Fruit fly (Drosophila melanogaster) whole organism, embryonic: ENCODE data around the gene ppk30.

Experiments used
- ATbp ChIP-seq: fragments of 200-800 bp; sonication (Bioruptor generic); optimal IDR thresholded peaks from 2 replicates; lab custom pipeline; 2017; ENCODE audit warnings: missing biosample characterization, mild to moderate bottlenecking, missing genetic modification characterization, missing genetic modification reagents
- BEAF-32 ChIP-seq: fragments of 200-800 bp; sonication (Bioruptor generic); optimal IDR thresholded peaks from 3 replicates; lab custom pipeline; 2017; ENCODE audit warnings: missing biosample characterization, missing genetic modification characterization, mild to moderate bottlenecking, moderate library complexity, missing genetic modification reagents
- BtbVII ChIP-seq: fragments of 200-800 bp; sonication (Bioruptor generic); optimal IDR thresholded peaks from 3 replicates; lab custom pipeline; 2017; ENCODE audit warnings: missing biosample characterization, mild to moderate bottlenecking, missing genetic modification characterization
- CG11696 ChIP-seq: fragments of 200-800 bp; sonication (Bioruptor generic); IDR thresholded peaks from 2 replicates; pipeline ENCODE4 v1.3.6; 2022; ENCODE audit warnings: missing biosample characterization, missing genetic modification characterization
- CG13624 ChIP-seq: fragments of 200-800 bp; sonication (Bioruptor generic); optimal IDR thresholded peaks from 2 replicates; lab custom pipeline; 2016; ENCODE audit warnings: missing biosample characterization, missing genetic modification characterization
- CG15479 ChIP-seq: fragments of 200-800 bp; sonication (Bioruptor generic); optimal IDR thresholded peaks from 3 replicates; lab custom pipeline; 2019; ENCODE audit warnings: missing biosample characterization, mild to moderate bottlenecking, missing genetic modification characterization, moderate library complexity
- CG17361 ChIP-seq: fragments of 200-800 bp; sonication (Bioruptor generic); IDR thresholded peaks from 3 replicates; pipeline ENCODE4 v1.3.6; 2022; ENCODE audit warnings: missing biosample characterization, missing genetic modification characterization
- CG18262 ChIP-seq: fragments of 200-800 bp; optimal IDR thresholded peaks from 3 replicates; lab custom pipeline; 2019; ENCODE audit warnings: missing biosample characterization, mild to moderate bottlenecking, missing genetic modification characterization, moderate library complexity
- CG18619 ChIP-seq: fragments of 200-800 bp; sonication (Bioruptor generic); optimal IDR thresholded peaks from 3 replicates; lab custom pipeline; 2017; ENCODE audit warnings: missing biosample characterization, mild to moderate bottlenecking, missing genetic modification characterization
- CG3163 ChIP-seq: fragments of 200-800 bp; sonication (Bioruptor generic); optimal IDR thresholded peaks from 3 replicates; lab custom pipeline; 2016; ENCODE audit warnings: missing biosample characterization, missing genetic modification characterization
- CG3726 ChIP-seq: fragments of 200-800 bp; sonication (Bioruptor generic); IDR thresholded peaks from 3 replicates; pipeline ENCODE4, ENCODE4 v1.3.6; 2022; ENCODE audit warnings: missing biosample characterization, missing genetic modification characterization
- CG4707 ChIP-seq: fragments of 200-800 bp; sonication (Bioruptor generic); optimal IDR thresholded peaks from 2 replicates; lab custom pipeline; 2018; ENCODE audit warnings: missing biosample characterization, mild to moderate bottlenecking, missing genetic modification characterization, moderate library complexity
- CG5953 ChIP-seq: fragments of 200-800 bp; sonication (Bioruptor generic); IDR thresholded peaks from 2 replicates; pipeline ENCODE4 v1.3.6; 2022; ENCODE audit warnings: missing biosample characterization, missing genetic modification characterization
- CG6254 ChIP-seq: fragments of 200-800 bp; sonication (Bioruptor generic); optimal IDR thresholded peaks from 3 replicates; lab custom pipeline; 2017; ENCODE audit warnings: mild to moderate bottlenecking, missing biosample characterization, missing genetic modification reagents, missing genetic modification characterization
- CG7745 ChIP-seq: fragments of 200-800 bp; sonication (Bioruptor generic); optimal IDR thresholded peaks from 2 replicates; lab custom pipeline; 2018; ENCODE audit warnings: missing biosample characterization, mild to moderate bottlenecking, missing genetic modification characterization, moderate library complexity
- CG7786 ChIP-seq: fragments of 200-800 bp; sonication (Bioruptor generic); optimal IDR thresholded peaks from 2 replicates; lab custom pipeline; 2016; ENCODE audit warnings: missing biosample characterization, missing genetic modification characterization
- CG7963 ChIP-seq: fragments of 200-800 bp; sonication (Bioruptor generic); IDR thresholded peaks from 3 replicates; pipeline ENCODE4 v1.3.6; 2022; ENCODE audit warnings: missing biosample characterization, missing genetic modification characterization; ENCODE audit not compliant: partially characterized antibody
- CG8359 ChIP-seq: fragments of 200-800 bp; sonication (Bioruptor generic); optimal IDR thresholded peaks from 2 replicates; lab custom pipeline; 2017; ENCODE audit warnings: missing biosample characterization, mild to moderate bottlenecking, missing genetic modification characterization, borderline replicate concordance
- CG8765 ChIP-seq: fragments of 200-800 bp; sonication (Bioruptor generic); IDR thresholded peaks from 2 replicates; pipeline ENCODE4 v1.3.6; 2022; ENCODE audit warnings: missing biosample characterization, missing genetic modification characterization
- D19B ChIP-seq: fragments of 200-800 bp; sonication (Bioruptor generic); optimal IDR thresholded peaks from 2 replicates; lab custom pipeline; 2017; ENCODE audit warnings: missing biosample characterization, mild to moderate bottlenecking, missing genetic modification characterization
- Dad ChIP-seq: fragments of 200-800 bp; sonication (Bioruptor generic); optimal IDR thresholded peaks from 3 replicates; lab custom pipeline; 2016; ENCODE audit warnings: missing biosample characterization, missing genetic modification characterization
- Doc2 ChIP-seq: fragments of 200-800 bp; sonication (Bioruptor generic); IDR thresholded peaks from 2 replicates; pipeline ENCODE4 v1.3.6; 2022; ENCODE audit warnings: missing biosample characterization, missing genetic modification characterization
- HLH3B ChIP-seq: fragments of 200-800 bp; sonication (Bioruptor generic); IDR thresholded peaks from 2 replicates; pipeline ENCODE4 v1.3.6; 2022; ENCODE audit warnings: missing biosample characterization, missing genetic modification characterization
- Hr78 ChIP-seq, 2 experiments: fragments of 200-800 bp in 1 of 2; fragments of >200 bp in 1 of 2; sonication (Bioruptor generic) in 1 of 2; optimal IDR thresholded peaks; 2 replicates each; lab custom pipeline; 2017 to 2019; ENCODE audit warnings: missing biosample characterization in 2 of 2, missing genetic modification characterization in 2 of 2, mild to moderate bottlenecking in 1 of 2, moderate library complexity in 1 of 2
- Optix ChIP-seq: fragments of 200-800 bp; sonication (Bioruptor generic); IDR thresholded peaks from 3 replicates; pipeline ENCODE4 v1.3.6; 2022; ENCODE audit warnings: missing biosample characterization, missing genetic modification characterization
- Rfx ChIP-seq: fragments of 200-800 bp; sonication (Bioruptor generic); IDR thresholded peaks from 2 replicates; pipeline ENCODE4 v1.3.6; 2022; ENCODE audit warnings: missing biosample characterization, missing genetic modification characterization
- Side ChIP-seq: fragments of 200-800 bp; sonication (Bioruptor generic); optimal IDR thresholded peaks from 2 replicates; lab custom pipeline; 2016; ENCODE audit warnings: missing biosample characterization, missing genetic modification characterization
- Spps ChIP-seq: fragments of 200-800 bp; sonication (Bioruptor generic); optimal IDR thresholded peaks from 2 replicates; lab custom pipeline; 2018; ENCODE audit warnings: missing biosample characterization, mild to moderate bottlenecking, missing genetic modification characterization
- Xrp1 ChIP-seq: fragments of 200-800 bp; sonication (Bioruptor generic); IDR thresholded peaks from 2 replicates; pipeline ENCODE4 v1.3.6; 2022; ENCODE audit warnings: missing biosample characterization, missing genetic modification characterization
- bcd ChIP-seq: fragments of 200-800 bp; sonication (Bioruptor generic); optimal IDR thresholded peaks from 2 replicates; lab custom pipeline; 2017; ENCODE audit warnings: missing biosample characterization, mild to moderate bottlenecking, missing genetic modification characterization
- btn ChIP-seq: fragments of 200-800 bp; sonication (Bioruptor generic); optimal IDR thresholded peaks from 2 replicates; lab custom pipeline; 2016; ENCODE audit warnings: missing biosample characterization, missing genetic modification characterization
- cad ChIP-seq: fragments of >200 bp; optimal IDR thresholded peaks from 2 replicates; lab custom pipeline; 2017; ENCODE audit warnings: missing biosample characterization, missing genetic modification characterization
- cato ChIP-seq: fragments of 200-800 bp; sonication (Bioruptor generic); optimal IDR thresholded peaks from 2 replicates; lab custom pipeline; 2016; ENCODE audit warnings: missing biosample characterization, missing genetic modification characterization, borderline replicate concordance
- cwo ChIP-seq: fragments of 200-800 bp; sonication (Bioruptor generic); optimal IDR thresholded peaks from 3 replicates; lab custom pipeline; 2017; ENCODE audit warnings: missing biosample characterization, missing genetic modification characterization, mild to moderate bottlenecking, moderate library complexity, missing genetic modification reagents
- dmrt99B ChIP-seq: fragments of 200-800 bp; sonication (Bioruptor generic); optimal IDR thresholded peaks from 2 replicates; lab custom pipeline; 2018; ENCODE audit warnings: missing biosample characterization, mild to moderate bottlenecking, missing genetic modification characterization, moderate library complexity
- esg ChIP-seq: fragments of 200-800 bp; sonication (Bioruptor generic); conservative IDR thresholded peaks from 2 replicates; pipeline ENCODE4 v1.3.6; 2022; ENCODE audit warnings: missing biosample characterization, missing genetic modification characterization
- fd64A ChIP-seq: fragments of 200-800 bp; sonication (Bioruptor generic); optimal IDR thresholded peaks from 3 replicates; lab custom pipeline; 2018; ENCODE audit warnings: missing biosample characterization, mild to moderate bottlenecking, missing genetic modification characterization
- gcm2 ChIP-seq: fragments of 200-800 bp; sonication (Bioruptor generic); optimal IDR thresholded peaks from 2 replicates; lab custom pipeline; 2016; ENCODE audit warnings: missing biosample characterization, missing genetic modification characterization
- hkb ChIP-seq, 2 experiments: fragments of 200-800 bp in 1 of 2; fragments of >200 bp in 1 of 2; sonication (Bioruptor generic) in 1 of 2; IDR thresholded peaks in 1 of 2; optimal IDR thresholded peaks in 1 of 2; 2 replicates each; pipeline versions ENCODE4 v1.3.6 to Lab custom; 2017 to 2022; ENCODE audit warnings: missing biosample characterization in 1 of 2, missing genetic modification characterization in 1 of 2
- insv ChIP-seq, 2 experiments: fragments of 200-800 bp; sonication (Bioruptor generic); optimal IDR thresholded peaks; 3 replicates each; lab custom pipeline; 2016 to 2018; ENCODE audit warnings: missing biosample characterization in 2 of 2, missing genetic modification characterization in 2 of 2
- jigr1 ChIP-seq: fragments of 200-800 bp; sonication (Bioruptor generic); IDR thresholded peaks from 3 replicates; pipeline ENCODE4 v1.3.6; 2022; ENCODE audit warnings: missing biosample characterization, missing genetic modification characterization
- lmd ChIP-seq: fragments of 200-800 bp; sonication (Bioruptor generic); IDR thresholded peaks from 2 replicates; pipeline ENCODE4 v1.3.6; 2022; ENCODE audit warnings: missing biosample characterization, missing genetic modification characterization
- maf-S ChIP-seq: fragments of 200-800 bp; sonication (Bioruptor generic); optimal IDR thresholded peaks from 2 replicates; lab custom pipeline; 2016; ENCODE audit warnings: missing biosample characterization, missing genetic modification characterization
- mirr ChIP-seq: fragments of 200-800 bp; sonication (Bioruptor generic); optimal IDR thresholded peaks from 3 replicates; lab custom pipeline; 2018; ENCODE audit warnings: missing biosample characterization, mild to moderate bottlenecking, missing genetic modification characterization
- shn ChIP-seq: fragments of 200-800 bp; sonication (Bioruptor generic); optimal IDR thresholded peaks from 3 replicates; lab custom pipeline; 2016; ENCODE audit warnings: missing biosample characterization, missing genetic modification characterization
- sr ChIP-seq: fragments of 200-800 bp; sonication (Bioruptor generic); IDR thresholded peaks from 3 replicates; pipeline ENCODE4 v1.3.6; 2022; ENCODE audit warnings: missing biosample characterization, missing genetic modification characterization
- toy ChIP-seq: fragments of 200-800 bp; sonication (Bioruptor generic); IDR thresholded peaks from 2 replicates; pipeline ENCODE4 v1.3.6; 2022; ENCODE audit warnings: missing biosample characterization, missing genetic modification characterization
- twi ChIP-seq: fragments of 200-800 bp; optimal IDR thresholded peaks from 2 replicates; lab custom pipeline; 2019; ENCODE audit warnings: missing biosample characterization, mild to moderate bottlenecking, missing genetic modification characterization, moderate library complexity
- unpg ChIP-seq: fragments of 200-800 bp; sonication (Bioruptor generic); optimal IDR thresholded peaks from 3 replicates; lab custom pipeline; 2018; ENCODE audit warnings: missing biosample characterization, mild to moderate bottlenecking, missing genetic modification characterization, moderate library complexity

The ppk30 gene

dm6 chr3R:29716782-29717317 is 47.9 kb downstream of the ppk30 start, which contains the start of gene Obp99b (continued):
- peak; percentile 80 for TF ChIP-seq unpg (GFP tag; lab: Kevin White, UChicago)
- peak; percentile 83 for TF ChIP-seq CG8359
- TF ChIP-seq fd64A (GFP tag; lab: Kevin White, UChicago), result peak; percentile 87
- peak; percentile 55 for TF ChIP-seq CG7786 (GFP tag; lab: Kevin White, UChicago)
- TF ChIP-seq cato, result peak; percentile 41
- TF ChIP-seq esg (GFP tag; lab: Robert Waterston, UW), result peak; percentile 50
- 0 out of 2 replicates have a peak, but pooled peaks have one; percentile 34 for TF ChIP-seq Doc2 (GFP tag; lab: Robert Waterston, UW)
- peak; percentile 47 for TF ChIP-seq maf-S (GFP tag; lab: Kevin White, UChicago)
- TF ChIP-seq hkb (optimal IDR thresholded peaks at IDR 0.05; lab: Kevin White, UChicago), result no peak
- peak; percentile 78 for TF ChIP-seq hkb (GFP tag; IDR thresholded peaks at IDR 0.05; lab: Robert Waterston, UW)
- TF ChIP-seq insv (GFP tag; optimal IDR thresholded peaks at IDR 0.05; lab: Kevin White, UChicago), result peak in 1 of 2 experiments; percentile 43
- TF ChIP-seq CG3163 (GFP tag; lab: Kevin White, UChicago), result peak; percentile 20
- TF ChIP-seq toy (GFP tag; lab: Robert Waterston, UW), result no peak
- peak; percentile 39; the same call in 2 of the 3 replicates for TF ChIP-seq CG17361 (GFP tag; lab: Robert Waterston, UW)
- peak; percentile 88 for TF ChIP-seq mirr
- no peak for TF ChIP-seq cwo
- TF ChIP-seq CG4707 (GFP tag; lab: Kevin White, UChicago), result peak; percentile 82
- peak; percentile 73 for TF ChIP-seq CG18619 (GFP tag; lab: Kevin White, UChicago)
- no peak for TF ChIP-seq CG7963
- no peak for TF ChIP-seq cad
- peak; percentile 35 for TF ChIP-seq gcm2 (GFP tag; lab: Kevin White, UChicago)
- TF ChIP-seq sr (GFP tag; lab: Robert Waterston, UW), result peak; percentile 73; the same call in 2 of the 3 replicates
- TF ChIP-seq Side (GFP tag; lab: Kevin White, UChicago), result peak; percentile 82
- peak; percentile 89 for TF ChIP-seq shn (GFP tag; lab: Kevin White, UChicago)
- peak; percentile 73 for TF ChIP-seq Xrp1 (GFP tag; lab: Robert Waterston, UW)
- peak; percentile 49 for TF ChIP-seq CG7745 (tag; lab: Kevin White, UChicago)
- peak; percentile 73 for TF ChIP-seq CG13624 (GFP tag; lab: Kevin White, UChicago)
- TF ChIP-seq Rfx (GFP tag; lab: Robert Waterston, UW), result peak; percentile 91
- peak; percentile 79 for TF ChIP-seq bcd (GFP tag; lab: Kevin White, UChicago)
- TF ChIP-seq CG8765 (GFP tag; lab: Robert Waterston, UW), result no peak; the same call in 1 of the 2 replicates
- peak; percentile 79 for TF ChIP-seq BtbVII (GFP tag; lab: Kevin White, UChicago)
- peak; percentile 74; the same call in 1 of the 2 replicates for TF ChIP-seq CG5953 (GFP tag; lab: Robert Waterston, UW)
- no peak for TF ChIP-seq jigr1 (GFP tag; lab: Robert Waterston, UW)
- peak; percentile 55 for TF ChIP-seq Spps (tag; lab: Kevin White, UChicago)
- TF ChIP-seq btn (GFP tag; lab: Kevin White, UChicago), result peak; percentile 83
- TF ChIP-seq D19B, result peak; percentile 54
- no peak for TF ChIP-seq Hr78 (GFP tag; optimal IDR thresholded peaks at IDR 0.05; lab: Kevin White, UChicago)
- peak; percentile 82 for TF ChIP-seq dmrt99B (tag; lab: Kevin White, UChicago)
- TF ChIP-seq CG18262, result peak; percentile 62
- peak; percentile 82 for TF ChIP-seq ATbp (GFP tag; lab: Kevin White, UChicago)
- TF ChIP-seq CG15479 (GFP tag; lab: Kevin White, UChicago), result no peak
- TF ChIP-seq BEAF-32 (GFP tag; lab: Kevin White, UChicago), result no peak
- no peak for TF ChIP-seq CG3726 (GFP tag; lab: Robert Waterston, UW)
- TF ChIP-seq twi (tag; lab: Kevin White, UChicago), result peak; percentile 53
- TF ChIP-seq lmd (GFP tag; lab: Robert Waterston, UW), result peak; percentile 65
- TF ChIP-seq Optix (GFP tag; lab: Robert Waterston, UW), result peak; percentile 84
- peak; percentile 80 for TF ChIP-seq HLH3B (GFP tag; lab: Robert Waterston, UW)
- TF ChIP-seq Dad (GFP tag; lab: Kevin White, UChicago), result peak; percentile 63
- peak; percentile 61 for TF ChIP-seq CG11696
- TF ChIP-seq CG6254 (GFP tag; lab: Kevin White, UChicago), result peak; percentile 91
